Worm (Caenorhabditis elegans) whole organism, L4/young adult: Measurements from ENCODE around the gene gpa-7.

Experiments
- W03F9.2 ChIP-seq: fragments of 150-350 bp; optimal IDR thresholded peaks from 2 replicates; lab custom pipeline; 2014; ENCODE audit warnings: missing biosample characterization, missing genetic modification characterization
- dao-5 ChIP-seq: sonication (generic microtip); optimal IDR thresholded peaks from 2 replicates; lab custom pipeline; 2016; ENCODE audit warnings: missing genotype, missing genetic modification characterization, moderate library complexity, missing compliant biosample characterization
- him-1 ChIP-seq: sonication (generic microtip); optimal IDR thresholded peaks from 2 replicates; lab custom pipeline; 2016; ENCODE audit warnings: missing genotype, missing genetic modification reagents, missing genetic modification characterization, missing compliant biosample characterization

gpa-7 gene

ce11 chrIV:10403193-10404058 lies at the start of gene gpa-7:
Gene gpa-7, plus strand, starts transcription at chrIV:10404008.
- TF ChIP-seq dao-5 (no peak), him-1 (tag; lab: Kevin White, UChicago) (peak; percentile 80), W03F9.2 (tag; lab: Kevin White, UChicago) (no peak)

- TF ChIP-seq dao-5 (no peak), W03F9.2 (tag; lab: Kevin White, UChicago) (no peak), him-1 (tag; lab: Kevin White, UChicago) (no peak)
These were observed 46.7 kb upstream of the gpa-7 start, which contains the start of gene R11A8.1 for ce11 chrIV:10357072-10357471. Gene R11A8.1, minus strand, starts transcription at chrIV:10357172.

- TF ChIP-seq him-1 (tag; lab: Kevin White, UChicago) (no peak), W03F9.2 (tag; lab: Kevin White, UChicago) (no peak), dao-5 (no peak)
These were observed 46.0 kb upstream of the gpa-7 start, which contains the start of gene gkow-1 for ce11 chrIV:10357842-10358241. Gene gkow-1, plus strand, starts transcription at chrIV:10358142.

- TF ChIP-seq dao-5, result no peak
- TF ChIP-seq W03F9.2 (tag; lab: Kevin White, UChicago), result no peak
- TF ChIP-seq him-1 (tag; lab: Kevin White, UChicago), result no peak
These were observed 43.5 kb upstream of the gpa-7 start, which contains the start of gene ugt-59 for ce11 chrIV:10360336-10360735. Gene ugt-59, plus strand, starts transcription at chrIV:10360636.

ce11 chrIV:10366018-10366417 lies 37.8 kb upstream of the gpa-7 start, which contains the start of gene sir-2.1:
Gene sir-2.1, minus strand, starts transcription at chrIV:10366229.
- no peak for TF ChIP-seq W03F9.2 (tag; lab: Kevin White, UChicago)
- no peak for TF ChIP-seq him-1 (tag; lab: Kevin White, UChicago)
- no peak for TF ChIP-seq dao-5

- TF ChIP-seq W03F9.2 (tag; lab: Kevin White, UChicago), result peak; percentile 44
- TF ChIP-seq him-1 (tag; lab: Kevin White, UChicago), result no peak
- no peak for TF ChIP-seq dao-5
These were observed 36.0 kb upstream of the gpa-7 start, which contains the start of gene pges-2 for ce11 chrIV:10367740-10368246. Gene pges-2, minus strand, starts transcription at chrIV:10367790.

- TF ChIP-seq dao-5 (no peak), him-1 (tag; lab: Kevin White, UChicago) (no peak), W03F9.2 (tag; lab: Kevin White, UChicago) (no peak)
These were observed 35.5 kb upstream of the gpa-7 start, which contains the start of gene iars-1 for ce11 chrIV:10368326-10368725. Gene iars-1, plus strand, starts transcription at chrIV:10368601.

ce11 chrIV:10373772-10374288 lies 30.0 kb upstream of the gpa-7 start, which contains the start of gene mpz-5:
Gene mpz-5, minus strand, starts transcription at chrIV:10373822.
- TF ChIP-seq dao-5, result no peak
- peak; percentile 86 for TF ChIP-seq W03F9.2 (tag; lab: Kevin White, UChicago)

ce11 chrIV:10374601-10375000 lies 29.2 kb upstream of the gpa-7 start, which contains the start of gene mask-1:
Gene mask-1, plus strand, starts transcription at chrIV:10374901.
- TF ChIP-seq him-1 (tag; lab: Kevin White, UChicago), result no peak
- TF ChIP-seq W03F9.2 (tag; lab: Kevin White, UChicago), result no peak
- no peak for TF ChIP-seq dao-5

ce11 chrIV:10380626-10381025 lies 23.2 kb upstream of the gpa-7 start:
- TF ChIP-seq dao-5 (no peak), him-1 (tag; lab: Kevin White, UChicago) (no peak), W03F9.2 (tag; lab: Kevin White, UChicago) (no peak)

ce11 chrIV:10381035-10381434 lies 22.8 kb upstream of the gpa-7 start:
- no peak for TF ChIP-seq dao-5

- TF ChIP-seq him-1 (tag; lab: Kevin White, UChicago) (no peak), W03F9.2 (tag; lab: Kevin White, UChicago) (no peak), dao-5 (no peak)
These were observed 20.9 kb upstream of the gpa-7 start for ce11 chrIV:10382894-10383293.

- TF ChIP-seq W03F9.2 (tag; lab: Kevin White, UChicago) (no peak), dao-5 (no peak), him-1 (tag; lab: Kevin White, UChicago) (no peak)
These were observed 16.7 kb upstream of the gpa-7 start, which contains the start of gene nfu-1 for ce11 chrIV:10387113-10387512. Gene nfu-1, plus strand, starts transcription at chrIV:10387413.

ce11 chrIV:10388263-10388662 lies 15.5 kb upstream of the gpa-7 start, which contains the start of gene R10H10.3:
Gene R10H10.3, plus strand, starts transcription at chrIV:10388505.
- TF ChIP-seq him-1 (tag; lab: Kevin White, UChicago) (no peak), W03F9.2 (tag; lab: Kevin White, UChicago) (no peak), dao-5 (no peak)
